Fruit fly (Drosophila melanogaster): ENCODE measurements around the gene CG11601.
A peak's percentile ranks its signal among the peaks of the same experiment; 100 is the strongest.

Gene CG11601

dm6 chr2L:252174-252573 is 30.9 kb downstream of the CG11601 start, which contains the start of gene Rpp30 (continued):
- TF ChIP-seq CG4617 (GFP tag; optimal IDR thresholded peaks at IDR 0.05; ENCODE audit: borderline replicate concordance) (peak; percentile 40), pzg (GFP tag; optimal IDR thresholded peaks at IDR 0.05) (peak; percentile 58), Fer1 (GFP tag; optimal IDR thresholded peaks at IDR 0.05) (peak; percentile 21), CG7839 (tag; optimal IDR thresholded peaks at IDR 0.05) (no peak), CG11456 (GFP tag; IDR thresholded peaks at IDR 0.05) (no peak), CG10267 (tag; optimal IDR thresholded peaks at IDR 0.05) (peak; percentile 23), ftz-f1 (GFP tag; optimal IDR thresholded peaks at IDR 0.05) (peak; percentile 74), CG32772 (GFP tag; IDR thresholded peaks at IDR 0.05) (peak; percentile 42; the same call in 1 of the 2 replicates), ara (GFP tag; IDR thresholded peaks at IDR 0.05) (no peak), ase (GFP tag; IDR thresholded peaks at IDR 0.05) (no peak), lilli (GFP tag; optimal IDR thresholded peaks at IDR 0.05) (no peak), HmgD (GFP tag; optimal IDR thresholded peaks at IDR 0.05) (peak; percentile 14), crp (GFP tag; optimal IDR thresholded peaks at IDR 0.05) (no peak), CG15514 (GFP tag; optimal IDR thresholded peaks at IDR 0.05) (peak; percentile 36), CG6765 (GFP tag; optimal IDR thresholded peaks at IDR 0.05) (no peak), dm (GFP tag; optimal IDR thresholded peaks at IDR 0.05) (peak; percentile 89), CG7556 (GFP tag; optimal IDR thresholded peaks at IDR 0.05) (no peak), CG15601 (tag; optimal IDR thresholded peaks at IDR 0.05) (peak; percentile 53), CG6683 (GFP tag; optimal IDR thresholded peaks at IDR 0.05) (no peak), phol (tag; optimal IDR thresholded peaks at IDR 0.05) (peak; percentile 38), E2f2 (GFP tag; IDR thresholded peaks at IDR 0.05) (peak; percentile 69), CG3847 (GFP tag; IDR thresholded peaks at IDR 0.05) (peak; percentile 65), Med (GFP tag) (peak; percentile 61), CG31388 (GFP tag; optimal IDR thresholded peaks at IDR 0.05) (no peak), CG8290 (GFP tag; optimal IDR thresholded peaks at IDR 0.05) (no peak), CG8290 (tag; optimal IDR thresholded peaks at IDR 0.05) (no peak), zen2 (GFP tag; IDR thresholded peaks at IDR 0.05; ENCODE audit: partially characterized antibody) (0 out of 3 replicates have a peak, but pooled peaks have one; percentile 3), CG6254 (GFP tag; optimal IDR thresholded peaks at IDR 0.05) (no peak), pfk (GFP tag; optimal IDR thresholded peaks at IDR 0.05) (no peak), CG12104 (GFP tag; optimal IDR thresholded peaks at IDR 0.05) (no peak), bowl (GFP tag; IDR thresholded peaks at IDR 0.05) (no peak), CG2116 (GFP tag; optimal IDR thresholded peaks at IDR 0.05) (peak; percentile 18), repo (GFP tag; optimal IDR thresholded peaks at IDR 0.05) (no peak), Bgb (GFP tag; IDR thresholded peaks at IDR 0.05; ENCODE audit: partially characterized antibody) (peak; percentile 34; the same call in 1 of the 2 replicates), Opbp (GFP tag; IDR thresholded peaks at IDR 0.05; ENCODE audit: partially characterized antibody) (peak; percentile 59; the same call in 2 of the 3 replicates), CG15011 (GFP tag; optimal IDR thresholded peaks at IDR 0.05) (no peak), Ets97D (GFP tag; optimal IDR thresholded peaks at IDR 0.05) (peak; percentile 67), Sry-β (GFP tag; optimal IDR thresholded peaks at IDR 0.05) (no peak), Dek (tag; optimal IDR thresholded peaks at IDR 0.05) (peak; percentile 22), gsb-n (tag; optimal IDR thresholded peaks at IDR 0.05) (no peak), br (optimal IDR thresholded peaks at IDR 0.05) (no peak), toy (GFP tag; IDR thresholded peaks at IDR 0.05) (no peak), YL-1 (GFP tag; optimal IDR thresholded peaks at IDR 0.05) (peak; percentile 80), gro (GFP tag; optimal IDR thresholded peaks at IDR 0.05) (peak; percentile 43), CG17568 (GFP tag; optimal IDR thresholded peaks at IDR 0.05) (no peak), Nf-YC (tag; optimal IDR thresholded peaks at IDR 0.05) (no peak), amos (GFP tag; IDR thresholded peaks at IDR 0.05; ENCODE audit: partially characterized antibody) (peak; percentile 27; the same call in 1 of the 2 replicates), CG11504 (tag; optimal IDR thresholded peaks at IDR 0.05) (peak; percentile 22), bbx (GFP tag; IDR thresholded peaks at IDR 0.05; ENCODE audit: partially characterized antibody) (peak; percentile 14; the same call in 1 of the 2 replicates), CHES-1-like (GFP tag; optimal IDR thresholded peaks at IDR 0.05) (no peak)

Measured in whole organism, embryonic.